Fruit fly (Drosophila melanogaster) whole organism, embryonic: ENCODE results near the gene Nrx-IV.
A peak's percentile ranks its signal among the peaks of the same experiment; 100 is the strongest.

ENCODE experiments used
- B-H2 ChIP-seq: fragments of 200-800 bp; sonication (Bioruptor generic); optimal IDR thresholded peaks from 2 replicates; lab custom pipeline; 2018; ENCODE audit warnings: missing biosample characterization, mild to moderate bottlenecking, missing genetic modification characterization
- Bgb ChIP-seq: fragments of 200-800 bp; sonication (Bioruptor generic); IDR thresholded peaks from 2 replicates; pipeline ENCODE4 v1.3.6; 2022; ENCODE audit warnings: missing biosample characterization, missing genetic modification characterization; ENCODE audit not compliant: partially characterized antibody
- Bteb2 ChIP-seq: fragments of 200-800 bp; sonication (Bioruptor generic); optimal IDR thresholded peaks from 2 replicates; lab custom pipeline; 2016; ENCODE audit warnings: missing biosample characterization, missing genetic modification characterization
- CG12155 ChIP-seq: fragments of 200-800 bp; sonication (Bioruptor generic); optimal IDR thresholded peaks from 3 replicates; lab custom pipeline; 2016; ENCODE audit warnings: missing biosample characterization, missing genetic modification characterization
- CG12391 ChIP-seq: fragments of 200-800 bp; sonication (Bioruptor generic); optimal IDR thresholded peaks from 3 replicates; lab custom pipeline; 2018; ENCODE audit warnings: missing biosample characterization, mild to moderate bottlenecking, missing genetic modification characterization, moderate library complexity
- CG13296 ChIP-seq: fragments of 200-800 bp; sonication (Bioruptor generic); optimal IDR thresholded peaks from 3 replicates; lab custom pipeline; 2018; ENCODE audit warnings: missing biosample characterization, mild to moderate bottlenecking, missing genetic modification characterization
- CG13424 ChIP-seq: fragments of 200-800 bp; sonication (Bioruptor generic); optimal IDR thresholded peaks from 2 replicates; lab custom pipeline; 2019; ENCODE audit warnings: missing biosample characterization, mild to moderate bottlenecking, missing genetic modification characterization, moderate library complexity
- CG17612 ChIP-seq: fragments of 200-800 bp; sonication (Bioruptor generic); IDR thresholded peaks from 2 replicates; pipeline ENCODE4 v1.3.6; 2022; ENCODE audit warnings: missing biosample characterization, missing genetic modification characterization
- CG18599 ChIP-seq: fragments of 200-800 bp; sonication (Bioruptor generic); optimal IDR thresholded peaks from 3 replicates; lab custom pipeline; 2017; ENCODE audit warnings: missing biosample characterization, missing genetic modification characterization, mild to moderate bottlenecking, moderate library complexity, missing genetic modification reagents
- CG2129 ChIP-seq: fragments of 200-800 bp; sonication (Bioruptor generic); IDR thresholded peaks from 2 replicates; pipeline ENCODE4 v1.3.6; 2022; ENCODE audit warnings: missing biosample characterization, missing genetic modification characterization; ENCODE audit not compliant: partially characterized antibody
- CG2199 ChIP-seq: fragments of 200-800 bp; sonication (Bioruptor generic); IDR thresholded peaks from 3 replicates; pipeline ENCODE4 v1.3.6; 2022; ENCODE audit warnings: missing biosample characterization, missing genetic modification characterization
- CG2875 ChIP-seq: fragments of 200-800 bp; sonication (Bioruptor generic); optimal IDR thresholded peaks from 2 replicates; lab custom pipeline; 2017; ENCODE audit warnings: missing biosample characterization, mild to moderate bottlenecking, missing genetic modification characterization, missing genetic modification reagents
- CG30020 ChIP-seq: fragments of 200-800 bp; optimal IDR thresholded peaks from 2 replicates; lab custom pipeline; 2019; ENCODE audit warnings: missing biosample characterization, mild to moderate bottlenecking, missing genetic modification characterization, moderate library complexity
- CG3065 ChIP-seq: fragments of 200-800 bp; sonication (Bioruptor generic); optimal IDR thresholded peaks from 2 replicates; lab custom pipeline; 2016; ENCODE audit warnings: missing biosample characterization, missing genetic modification characterization
- CG3407 ChIP-seq: fragments of 200-800 bp; sonication (Bioruptor generic); optimal IDR thresholded peaks from 2 replicates; lab custom pipeline; 2018; ENCODE audit warnings: missing biosample characterization, mild to moderate bottlenecking, missing genetic modification characterization
- CG4730 ChIP-seq: fragments of 200-800 bp; sonication (Bioruptor generic); IDR thresholded peaks from 2 replicates; pipeline ENCODE4 v1.3.6; 2022; ENCODE audit warnings: missing biosample characterization, missing genetic modification characterization
- CG6813 ChIP-seq: fragments of 200-800 bp; sonication (Bioruptor generic); optimal IDR thresholded peaks from 2 replicates; lab custom pipeline; 2017; ENCODE audit warnings: missing biosample characterization, missing genetic modification characterization, mild to moderate bottlenecking, moderate library complexity, missing genetic modification reagents
- CG7786 ChIP-seq: fragments of 200-800 bp; sonication (Bioruptor generic); optimal IDR thresholded peaks from 2 replicates; lab custom pipeline; 2016; ENCODE audit warnings: missing biosample characterization, missing genetic modification characterization
- CG7928 ChIP-seq: fragments of 200-800 bp; sonication (Bioruptor generic); optimal IDR thresholded peaks from 2 replicates; lab custom pipeline; 2017; ENCODE audit warnings: missing biosample characterization, mild to moderate bottlenecking, missing genetic modification characterization
- CG8478 ChIP-seq: fragments of >200 bp; optimal IDR thresholded peaks from 2 replicates; lab custom pipeline; 2018
- CoRest ChIP-seq: fragments of 200-800 bp; sonication (Bioruptor generic); optimal IDR thresholded peaks from 3 replicates; lab custom pipeline; 2018; ENCODE audit warnings: missing biosample characterization, mild to moderate bottlenecking, missing genetic modification characterization, moderate library complexity
- Hand ChIP-seq: fragments of 200-800 bp; sonication (Bioruptor generic); optimal IDR thresholded peaks from 2 replicates; lab custom pipeline; 2017; ENCODE audit warnings: mild to moderate bottlenecking, missing biosample characterization, missing genetic modification reagents, missing genetic modification characterization
- Hmx ChIP-seq: fragments of 200-800 bp; sonication (Bioruptor generic); optimal IDR thresholded peaks from 2 replicates; lab custom pipeline; 2016; ENCODE audit warnings: missing biosample characterization, missing genetic modification characterization
- Neu2 ChIP-seq: fragments of 200-800 bp; sonication (Bioruptor generic); optimal IDR thresholded peaks from 3 replicates; lab custom pipeline; 2016; ENCODE audit warnings: missing biosample characterization, missing genetic modification characterization, borderline replicate concordance
- Optix ChIP-seq: fragments of 200-800 bp; sonication (Bioruptor generic); IDR thresholded peaks from 3 replicates; pipeline ENCODE4 v1.3.6; 2022; ENCODE audit warnings: missing biosample characterization, missing genetic modification characterization
- Pdp1 ChIP-seq, 2 experiments: fragments of 200-800 bp; sonication (Bioruptor generic); optimal IDR thresholded peaks; 3 replicates each; lab custom pipeline; 2016; ENCODE audit warnings: missing biosample characterization in 2 of 2, missing genetic modification characterization in 2 of 2, mild to moderate bottlenecking in 1 of 2, moderate library complexity in 1 of 2
- Rfx ChIP-seq: fragments of 200-800 bp; sonication (Bioruptor generic); IDR thresholded peaks from 2 replicates; pipeline ENCODE4 v1.3.6; 2022; ENCODE audit warnings: missing biosample characterization, missing genetic modification characterization
- Rx ChIP-seq: fragments of 200-800 bp; sonication (Bioruptor generic); IDR thresholded peaks from 2 replicates; pipeline ENCODE4 v1.3.6; 2022; ENCODE audit warnings: missing biosample characterization, missing genetic modification characterization
- Sry-β ChIP-seq: fragments of 200-800 bp; sonication (Bioruptor generic); optimal IDR thresholded peaks from 2 replicates; lab custom pipeline; 2018; ENCODE audit warnings: missing biosample characterization, mild to moderate bottlenecking, missing genetic modification characterization, moderate library complexity
- Ssrp ChIP-seq: fragments of 200-800 bp; sonication (Bioruptor generic); optimal IDR thresholded peaks from 2 replicates; lab custom pipeline; 2018; ENCODE audit warnings: missing biosample characterization, mild to moderate bottlenecking, missing genetic modification characterization, moderate library complexity
- al ChIP-seq: fragments of 200-800 bp; sonication (Bioruptor generic); IDR thresholded peaks from 2 replicates; pipeline ENCODE4 v1.3.6; 2022; ENCODE audit warnings: missing biosample characterization, missing genetic modification characterization
- bbx ChIP-seq: fragments of 200-800 bp; sonication (Bioruptor generic); IDR thresholded peaks from 2 replicates; pipeline ENCODE4 v1.3.6; 2022; ENCODE audit warnings: missing biosample characterization, missing genetic modification characterization; ENCODE audit not compliant: partially characterized antibody
- bigmax ChIP-seq: fragments of 200-800 bp; sonication (Bioruptor generic); optimal IDR thresholded peaks from 2 replicates; lab custom pipeline; 2018; ENCODE audit warnings: missing biosample characterization, mild to moderate bottlenecking, missing genetic modification characterization
- ci ChIP-seq: fragments of 200-800 bp; sonication (Bioruptor generic); IDR thresholded peaks from 3 replicates; pipeline ENCODE4 v1.3.6; 2022; ENCODE audit warnings: missing biosample characterization, missing genetic modification characterization
- emc ChIP-seq: fragments of 200-800 bp; sonication (Bioruptor generic); optimal IDR thresholded peaks from 2 replicates; lab custom pipeline; 2016; ENCODE audit warnings: missing biosample characterization, missing genetic modification characterization
- gsb-n ChIP-seq: fragments of 200-800 bp; sonication (Bioruptor generic); optimal IDR thresholded peaks from 3 replicates; lab custom pipeline; 2018; ENCODE audit warnings: missing biosample characterization, mild to moderate bottlenecking, missing genetic modification characterization
- gt ChIP-seq: fragments of 200-800 bp; sonication (Bioruptor generic); IDR thresholded peaks from 2 replicates; pipeline ENCODE4 v1.3.6; 2022; ENCODE audit warnings: missing biosample characterization, missing genetic modification characterization
- hb ChIP-seq: fragments of 200-800 bp; sonication (Bioruptor generic); IDR thresholded peaks from 3 replicates; pipeline ENCODE4 v1.3.6; 2022; ENCODE audit warnings: missing biosample characterization, missing genetic modification characterization; ENCODE audit not compliant: partially characterized antibody
- jumu ChIP-seq: fragments of 200-800 bp; sonication (Bioruptor generic); optimal IDR thresholded peaks from 3 replicates; lab custom pipeline; 2016; ENCODE audit warnings: missing biosample characterization, missing genetic modification characterization
- lbe ChIP-seq: fragments of 200-800 bp; sonication (Bioruptor generic); optimal IDR thresholded peaks from 2 replicates; lab custom pipeline; 2016; ENCODE audit warnings: missing biosample characterization, mild to moderate bottlenecking, missing genetic modification characterization
- lola ChIP-seq, 3 experiments: fragments of >200 bp in 2 of 3; fragments of 200-800 bp in 1 of 3; sonication (Bioruptor generic) in 1 of 3; optimal IDR thresholded peaks; 2 replicates each; lab custom pipeline; 2017 to 2019; ENCODE audit warnings: missing biosample characterization in 3 of 3, missing genetic modification characterization in 3 of 3, mild to moderate bottlenecking in 1 of 3, moderate library complexity in 1 of 3
- nerfin-1 ChIP-seq: fragments of 200-800 bp; sonication (Bioruptor generic); optimal IDR thresholded peaks from 3 replicates; lab custom pipeline; 2019; ENCODE audit warnings: missing biosample characterization, mild to moderate bottlenecking, missing genetic modification characterization, moderate library complexity
- ro ChIP-seq: fragments of 200-800 bp; sonication (Bioruptor generic); IDR thresholded peaks from 2 replicates; pipeline ENCODE4 v1.3.6; 2022; ENCODE audit warnings: missing biosample characterization, missing genetic modification characterization
- run ChIP-seq: fragments of 200-800 bp; sonication (Bioruptor generic); optimal IDR thresholded peaks from 3 replicates; lab custom pipeline; 2018; ENCODE audit warnings: missing biosample characterization, mild to moderate bottlenecking, missing genetic modification characterization
- salm ChIP-seq: fragments of 200-800 bp; sonication (Bioruptor generic); optimal IDR thresholded peaks from 2 replicates; lab custom pipeline; 2018; ENCODE audit warnings: missing biosample characterization, mild to moderate bottlenecking, missing genetic modification characterization
- sna ChIP-seq: fragments of 200-800 bp; sonication (Bioruptor generic); IDR thresholded peaks from 2 replicates; pipeline ENCODE4 v1.3.6; 2022; ENCODE audit warnings: missing biosample characterization, missing genetic modification characterization; ENCODE audit not compliant: partially characterized antibody
- stwl ChIP-seq: fragments of 200-800 bp; sonication (Bioruptor generic); optimal IDR thresholded peaks from 3 replicates; lab custom pipeline; 2018; ENCODE audit warnings: missing biosample characterization, mild to moderate bottlenecking, missing genetic modification characterization, moderate library complexity
- tll ChIP-seq, 2 experiments: fragments of 200-800 bp in 1 of 2; fragments of >200 bp in 1 of 2; sonication (Bioruptor generic) in 1 of 2; optimal IDR thresholded peaks; 2 replicates each; lab custom pipeline; 2017 to 2019; ENCODE audit warnings: missing biosample characterization in 2 of 2, missing genetic modification characterization in 2 of 2, mild to moderate bottlenecking in 1 of 2, moderate library complexity in 1 of 2
- vvl ChIP-seq: fragments of 200-800 bp; sonication (Bioruptor generic); IDR thresholded peaks from 2 replicates; pipeline ENCODE4 v1.3.6; 2022; ENCODE audit warnings: missing biosample characterization, missing genetic modification characterization
- zen ChIP-seq: fragments of 200-800 bp; sonication (Bioruptor generic); optimal IDR thresholded peaks from 3 replicates; lab custom pipeline; 2018; ENCODE audit warnings: missing biosample characterization, mild to moderate bottlenecking, missing genetic modification characterization, moderate library complexity
- zfh1 ChIP-seq: fragments of 200-800 bp; sonication (Bioruptor generic); IDR thresholded peaks from 3 replicates; pipeline ENCODE4 v1.3.6; 2022; ENCODE audit warnings: missing biosample characterization, missing genetic modification characterization

Nrx-IV gene

DNA sequence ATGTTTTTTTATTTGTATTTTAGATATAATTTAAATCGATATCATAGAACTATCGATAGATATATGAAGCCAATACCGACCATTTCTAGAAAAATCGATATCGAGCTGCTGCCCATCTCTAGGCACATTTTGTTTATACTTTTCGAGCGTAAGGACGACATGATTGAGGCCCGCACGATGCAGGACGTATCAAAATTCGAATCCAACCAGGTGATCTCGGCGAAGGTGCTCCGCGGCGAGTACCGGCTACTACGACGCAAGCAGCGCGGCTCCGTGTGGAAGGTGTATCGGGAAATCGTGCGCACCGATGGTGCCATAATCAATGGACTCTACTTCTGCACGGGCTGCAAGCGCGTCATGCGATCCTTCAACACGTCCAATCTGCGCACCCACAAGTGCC, 28.2 kb upstream of the Nrx-IV start, which contains the start of gene ssp (continued):
- TF ChIP-seq CG12391 (tag; lab: Kevin White, UChicago) (peak; percentile 21), Pdp1 (GFP tag; optimal IDR thresholded peaks at IDR 0.05; lab: Kevin White, UChicago) (peak in 1 of 2 experiments; percentile 47), Optix (GFP tag; lab: Robert Waterston, UW) (no peak), bbx (GFP tag; lab: Robert Waterston, UW) (peak; percentile 86), jumu (no peak), CG12155 (no peak), ci (GFP tag; lab: Robert Waterston, UW) (no peak), CG17612 (GFP tag; lab: Robert Waterston, UW) (no peak), Neu2 (GFP tag; lab: Kevin White, UChicago) (no peak), zen (no peak), nerfin-1 (tag; lab: Kevin White, UChicago) (no peak), Hand (GFP tag; lab: Kevin White, UChicago) (no peak), Rx (no peak), bigmax (GFP tag; lab: Kevin White, UChicago) (no peak), stwl (tag; lab: Kevin White, UChicago) (peak; percentile 79), Sry-β (GFP tag; lab: Kevin White, UChicago) (no peak), salm (tag; lab: Kevin White, UChicago) (no peak), CG30020 (tag; lab: Kevin White, UChicago) (no peak), CG2129 (GFP tag; lab: Robert Waterston, UW) (peak; percentile 75), gt (GFP tag; lab: Robert Waterston, UW) (no peak), CG8478 (lab: Kevin White, UChicago) (no peak), ro (GFP tag; lab: Robert Waterston, UW) (no peak), Bteb2 (GFP tag; lab: Kevin White, UChicago) (no peak), sna (peak; percentile 83), Hmx (GFP tag; lab: Kevin White, UChicago) (no peak), CG13424 (tag; lab: Kevin White, UChicago) (no peak), tll (GFP tag; optimal IDR thresholded peaks at IDR 0.05; lab: Kevin White, UChicago) (no peak), CG4730 (GFP tag; lab: Robert Waterston, UW) (no peak), CG2875 (GFP tag; lab: Kevin White, UChicago) (no peak), CG6813 (no peak), B-H2 (GFP tag; lab: Kevin White, UChicago) (no peak), CG7786 (GFP tag; lab: Kevin White, UChicago) (no peak), CG3065 (GFP tag; lab: Kevin White, UChicago) (no peak), emc (no peak), Bgb (GFP tag; lab: Robert Waterston, UW) (peak; percentile 82), hb (GFP tag; lab: Robert Waterston, UW) (peak; percentile 60; the same call in 1 of the 3 replicates), Rfx (GFP tag; lab: Robert Waterston, UW) (no peak), lola (GFP tag; optimal IDR thresholded peaks at IDR 0.05; lab: Kevin White, UChicago) (no peak), CoRest (tag; lab: Kevin White, UChicago) (no peak), lbe (no peak), al (GFP tag; lab: Robert Waterston, UW) (no peak), CG2199 (no peak), zfh1 (GFP tag; lab: Robert Waterston, UW) (no peak), CG13296 (GFP tag; lab: Kevin White, UChicago) (no peak), Ssrp (no peak), CG3407 (GFP tag; lab: Kevin White, UChicago) (no peak), run (tag; lab: Kevin White, UChicago) (no peak), gsb-n (tag; lab: Kevin White, UChicago) (no peak), vvl (no peak), CG7928 (no peak), CG18599 (GFP tag; lab: Kevin White, UChicago) (no peak)
